Fruit fly (Drosophila melanogaster) whole organism, embryonic: ENCODE results near the gene mh.

ENCODE experiments used
- BtbVII ChIP-seq: fragments of 200-800 bp; sonication (Bioruptor generic); optimal IDR thresholded peaks from 3 replicates; lab custom pipeline; 2017; ENCODE audit warnings: missing biosample characterization, mild to moderate bottlenecking, missing genetic modification characterization
- C15 ChIP-seq: fragments of 200-800 bp; sonication (Bioruptor generic); IDR thresholded peaks from 3 replicates; pipeline ENCODE4 v1.3.6; 2022; ENCODE audit warnings: missing biosample characterization, missing genetic modification characterization
- CG10543 ChIP-seq: fragments of 200-800 bp; sonication (Bioruptor generic); optimal IDR thresholded peaks from 3 replicates; lab custom pipeline; 2017; ENCODE audit warnings: missing biosample characterization, mild to moderate bottlenecking, missing genetic modification characterization, moderate library complexity
- CG14965 ChIP-seq: fragments of 200-800 bp; sonication (Bioruptor generic); optimal IDR thresholded peaks from 2 replicates; lab custom pipeline; 2016; ENCODE audit warnings: missing biosample characterization, missing genetic modification characterization, borderline replicate concordance
- CG15696 ChIP-seq: fragments of 200-800 bp; sonication (Bioruptor generic); optimal IDR thresholded peaks from 2 replicates; lab custom pipeline; 2019; ENCODE audit warnings: missing biosample characterization, mild to moderate bottlenecking, missing genetic modification characterization, moderate library complexity
- CG16815 ChIP-seq: fragments of 200-800 bp; sonication (Bioruptor generic); optimal IDR thresholded peaks from 3 replicates; lab custom pipeline; 2017; ENCODE audit warnings: missing biosample characterization, mild to moderate bottlenecking, missing genetic modification characterization
- CG17385 ChIP-seq: fragments of 200-800 bp; sonication (Bioruptor generic); optimal IDR thresholded peaks from 3 replicates; lab custom pipeline; 2018; ENCODE audit warnings: missing biosample characterization, mild to moderate bottlenecking, missing genetic modification characterization
- CG17912 ChIP-seq: fragments of 200-800 bp; sonication (Bioruptor generic); optimal IDR thresholded peaks from 2 replicates; lab custom pipeline; 2018; ENCODE audit warnings: missing biosample characterization, mild to moderate bottlenecking, missing genetic modification characterization
- CG1832 ChIP-seq: fragments of 200-800 bp; sonication (Bioruptor generic); optimal IDR thresholded peaks from 2 replicates; lab custom pipeline; 2017; ENCODE audit warnings: missing biosample characterization, mild to moderate bottlenecking, missing genetic modification characterization, inconsistent platforms
- CG3065 ChIP-seq: fragments of 200-800 bp; sonication (Bioruptor generic); optimal IDR thresholded peaks from 2 replicates; lab custom pipeline; 2016; ENCODE audit warnings: missing biosample characterization, missing genetic modification characterization
- CG31388 ChIP-seq: fragments of 200-800 bp; sonication (Bioruptor generic); optimal IDR thresholded peaks from 2 replicates; lab custom pipeline; 2016; ENCODE audit warnings: missing biosample characterization, missing genetic modification characterization
- CG34376 ChIP-seq: fragments of 200-800 bp; sonication (Bioruptor generic); optimal IDR thresholded peaks from 2 replicates; lab custom pipeline; 2018; ENCODE audit warnings: missing biosample characterization, mild to moderate bottlenecking, missing genetic modification characterization
- CG4424 ChIP-seq: fragments of 200-800 bp; sonication (Bioruptor generic); optimal IDR thresholded peaks from 3 replicates; lab custom pipeline; 2016; ENCODE audit warnings: missing biosample characterization, missing genetic modification characterization
- CG7928 ChIP-seq: fragments of 200-800 bp; sonication (Bioruptor generic); optimal IDR thresholded peaks from 2 replicates; lab custom pipeline; 2017; ENCODE audit warnings: missing biosample characterization, mild to moderate bottlenecking, missing genetic modification characterization
- CG8089 ChIP-seq: fragments of 200-800 bp; sonication (Bioruptor generic); optimal IDR thresholded peaks from 3 replicates; lab custom pipeline; 2016; ENCODE audit warnings: missing biosample characterization, missing genetic modification characterization
- CG8765 ChIP-seq: fragments of 200-800 bp; sonication (Bioruptor generic); IDR thresholded peaks from 2 replicates; pipeline ENCODE4 v1.3.6; 2022; ENCODE audit warnings: missing biosample characterization, missing genetic modification characterization
- E2f1 ChIP-seq: fragments of 200-800 bp; sonication (Bioruptor generic); IDR thresholded peaks from 2 replicates; pipeline ENCODE4 v1.3.6; 2022; ENCODE audit warnings: missing biosample characterization, missing genetic modification characterization
- Ets97D ChIP-seq: fragments of 200-800 bp; sonication (Bioruptor generic); optimal IDR thresholded peaks from 3 replicates; lab custom pipeline; 2016; ENCODE audit warnings: missing biosample characterization, missing genetic modification characterization
- GATAe ChIP-seq: fragments of 200-800 bp; sonication (Bioruptor generic); conservative IDR thresholded peaks from 2 replicates; pipeline ENCODE4 v1.3.6; 2022; ENCODE audit warnings: missing biosample characterization, missing genetic modification characterization
- HLH3B ChIP-seq: fragments of 200-800 bp; sonication (Bioruptor generic); IDR thresholded peaks from 2 replicates; pipeline ENCODE4 v1.3.6; 2022; ENCODE audit warnings: missing biosample characterization, missing genetic modification characterization
- Hr39 ChIP-seq: fragments of >200 bp; optimal IDR thresholded peaks from 2 replicates; lab custom pipeline; 2017
- Lpt ChIP-seq: fragments of >200 bp; optimal IDR thresholded peaks from 2 replicates; lab custom pipeline; 2018; ENCODE audit warnings: missing biosample characterization, missing genetic modification characterization
- Med ChIP-seq: fragments of 200-800 bp; sonication (Bioruptor generic); peaks from one replicate; lab custom pipeline; 2016; ENCODE audit warnings: missing biosample characterization, missing genetic modification characterization, mild to moderate bottlenecking, inconsistent platforms, moderate library complexity
- Nf-YC ChIP-seq: fragments of 200-800 bp; optimal IDR thresholded peaks from 3 replicates; lab custom pipeline; 2019; ENCODE audit warnings: missing biosample characterization, mild to moderate bottlenecking, missing genetic modification characterization, moderate library complexity
- Pdp1 ChIP-seq, 2 experiments: fragments of 200-800 bp; sonication (Bioruptor generic); optimal IDR thresholded peaks; 3 replicates each; lab custom pipeline; 2016; ENCODE audit warnings: missing biosample characterization in 2 of 2, missing genetic modification characterization in 2 of 2, mild to moderate bottlenecking in 1 of 2, moderate library complexity in 1 of 2
- Ravus ChIP-seq: fragments of 200-800 bp; sonication (Bioruptor generic); IDR thresholded peaks from 2 replicates; pipeline ENCODE4 v1.3.6; 2022; ENCODE audit warnings: missing biosample characterization, missing genetic modification characterization
- Sox100B ChIP-seq: fragments of 200-800 bp; sonication (Bioruptor generic); optimal IDR thresholded peaks from 3 replicates; lab custom pipeline; 2018; ENCODE audit warnings: missing biosample characterization, mild to moderate bottlenecking, missing genetic modification characterization
- Tbp ChIP-seq: fragments of >200 bp; optimal IDR thresholded peaks from 2 replicates; lab custom pipeline; 2018; ENCODE audit warnings: missing biosample characterization, missing genetic modification characterization
- ase ChIP-seq: fragments of 200-800 bp; sonication (Bioruptor generic); IDR thresholded peaks from 3 replicates; pipeline ENCODE4 v1.3.6; 2022; ENCODE audit warnings: missing biosample characterization, missing genetic modification characterization
- az2 ChIP-seq: fragments of 200-800 bp; sonication (Bioruptor generic); optimal IDR thresholded peaks from 3 replicates; lab custom pipeline; 2016; ENCODE audit warnings: missing biosample characterization, missing genetic modification characterization
- bsh ChIP-seq, 2 experiments: fragments of 200-800 bp; sonication (Bioruptor generic); optimal IDR thresholded peaks; 2 replicates each; lab custom pipeline; 2017 to 2018; ENCODE audit warnings: mild to moderate bottlenecking in 2 of 2, missing biosample characterization in 2 of 2, missing genetic modification characterization in 2 of 2, moderate library complexity in 1 of 2
- dati ChIP-seq: fragments of 200-800 bp; sonication (Bioruptor generic); IDR thresholded peaks from 2 replicates; pipeline ENCODE4 v1.3.6; 2022; ENCODE audit warnings: missing biosample characterization, missing genetic modification characterization
- en ChIP-seq: fragments of 200-800 bp; sonication (Bioruptor generic); optimal IDR thresholded peaks from 2 replicates; lab custom pipeline; 2016; ENCODE audit warnings: missing biosample characterization, missing genetic modification characterization
- ftz-f1 ChIP-seq: fragments of 200-800 bp; sonication (Bioruptor generic); optimal IDR thresholded peaks from 2 replicates; lab custom pipeline; 2016; ENCODE audit warnings: missing biosample characterization, missing genetic modification characterization
- grn ChIP-seq: fragments of 200-800 bp; sonication (Bioruptor generic); optimal IDR thresholded peaks from 3 replicates; lab custom pipeline; 2017; ENCODE audit warnings: missing biosample characterization, missing genetic modification characterization
- gt ChIP-seq: fragments of 200-800 bp; sonication (Bioruptor generic); IDR thresholded peaks from 2 replicates; pipeline ENCODE4 v1.3.6; 2022; ENCODE audit warnings: missing biosample characterization, missing genetic modification characterization
- kay ChIP-seq: fragments of 200-800 bp; sonication (Bioruptor generic); optimal IDR thresholded peaks from 2 replicates; lab custom pipeline; 2016; ENCODE audit warnings: missing biosample characterization, missing genetic modification characterization
- lab ChIP-seq: fragments of 200-800 bp; sonication (Bioruptor generic); optimal IDR thresholded peaks from 3 replicates; lab custom pipeline; 2017; ENCODE audit warnings: missing biosample characterization, missing genetic modification characterization, mild to moderate bottlenecking, moderate library complexity, missing genetic modification reagents
- maf-S ChIP-seq: fragments of 200-800 bp; sonication (Bioruptor generic); optimal IDR thresholded peaks from 2 replicates; lab custom pipeline; 2016; ENCODE audit warnings: missing biosample characterization, missing genetic modification characterization
- pfk ChIP-seq: fragments of 200-800 bp; sonication (Bioruptor generic); optimal IDR thresholded peaks from 2 replicates; lab custom pipeline; 2018; ENCODE audit warnings: missing biosample characterization, mild to moderate bottlenecking, missing genetic modification characterization, moderate library complexity
- prd ChIP-seq, 3 experiments: fragments of >200 bp in 2 of 3; fragments of 200-800 bp in 1 of 3; sonication (Bioruptor generic) in 1 of 3; optimal IDR thresholded peaks in 2 of 3; IDR thresholded peaks in 1 of 3; 2 replicates in 2 of 3; 3 replicates in 1 of 3; pipeline versions ENCODE4 v1.3.6 to Lab custom; 2017 to 2022; ENCODE audit warnings: missing biosample characterization in 1 of 3, missing genetic modification characterization in 1 of 3
- repo ChIP-seq: fragments of 200-800 bp; sonication (Bioruptor generic); optimal IDR thresholded peaks from 2 replicates; lab custom pipeline; 2016; ENCODE audit warnings: missing biosample characterization, missing genetic modification characterization
- sc ChIP-seq, 3 experiments: fragments of >200 bp in 2 of 3; fragments of 200-800 bp in 1 of 3; sonication (Bioruptor generic) in 1 of 3; optimal IDR thresholded peaks; 2 replicates in 2 of 3; 3 replicates in 1 of 3; lab custom pipeline; 2017; ENCODE audit warnings: mild to moderate bottlenecking in 1 of 3, missing biosample characterization in 1 of 3, missing genetic modification characterization in 1 of 3, missing genetic modification reagents in 1 of 3
- sd ChIP-seq: fragments of 200-800 bp; sonication (Bioruptor generic); optimal IDR thresholded peaks from 3 replicates; lab custom pipeline; 2018; ENCODE audit warnings: missing biosample characterization, mild to moderate bottlenecking, missing genetic modification characterization, moderate library complexity
- sim ChIP-seq: fragments of 200-800 bp; sonication (Bioruptor generic); IDR thresholded peaks from 2 replicates; pipeline ENCODE4 v1.3.6; 2022; ENCODE audit warnings: missing biosample characterization, missing genetic modification characterization
- so ChIP-seq: fragments of 200-800 bp; sonication (Bioruptor generic); IDR thresholded peaks from 3 replicates; pipeline ENCODE4 v1.3.6; 2022; ENCODE audit warnings: missing biosample characterization, missing genetic modification characterization
- ssp ChIP-seq: fragments of 200-800 bp; sonication (Bioruptor generic); IDR thresholded peaks from 2 replicates; pipeline ENCODE4 v1.3.6; 2022; ENCODE audit warnings: missing biosample characterization, missing genetic modification characterization
- stc ChIP-seq: fragments of 200-800 bp; sonication (Bioruptor generic); IDR thresholded peaks from 2 replicates; pipeline ENCODE4 v1.3.6; 2022; ENCODE audit warnings: missing biosample characterization, missing genetic modification characterization
- tll ChIP-seq, 2 experiments: fragments of 200-800 bp in 1 of 2; fragments of >200 bp in 1 of 2; sonication (Bioruptor generic) in 1 of 2; optimal IDR thresholded peaks; 2 replicates each; lab custom pipeline; 2017 to 2019; ENCODE audit warnings: missing biosample characterization in 2 of 2, missing genetic modification characterization in 2 of 2, mild to moderate bottlenecking in 1 of 2, moderate library complexity in 1 of 2
- zen ChIP-seq: fragments of 200-800 bp; sonication (Bioruptor generic); optimal IDR thresholded peaks from 3 replicates; lab custom pipeline; 2018; ENCODE audit warnings: missing biosample characterization, mild to moderate bottlenecking, missing genetic modification characterization, moderate library complexity
- zen2 ChIP-seq: fragments of 200-800 bp; sonication (Bioruptor generic); IDR thresholded peaks from 3 replicates; pipeline ENCODE4 v1.3.6; 2022; ENCODE audit warnings: missing biosample characterization, missing genetic modification characterization; ENCODE audit not compliant: partially characterized antibody
- zf30C ChIP-seq: fragments of 200-800 bp; sonication (Bioruptor generic); optimal IDR thresholded peaks from 3 replicates; lab custom pipeline; 2018; ENCODE audit warnings: missing biosample characterization, mild to moderate bottlenecking, missing genetic modification characterization

Gene mh

dm6 chrX:15464531-15464930 lies 10.7 kb downstream of the mh start (continued):
- no peak for TF ChIP-seq prd (optimal IDR thresholded peaks at IDR 0.05; lab: Kevin White, UChicago)
- TF ChIP-seq prd (GFP tag; IDR thresholded peaks at IDR 0.05; lab: Robert Waterston, UW): no peak
- no peak for TF ChIP-seq CG4424 (GFP tag; lab: Kevin White, UChicago)
- no peak for TF ChIP-seq Hr39 (lab: Kevin White, UChicago)
- peak; percentile 94 for TF ChIP-seq pfk
- TF ChIP-seq CG15696: no peak
- no peak for TF ChIP-seq tll (GFP tag; optimal IDR thresholded peaks at IDR 0.05; lab: Kevin White, UChicago)
- TF ChIP-seq CG31388 (GFP tag; lab: Kevin White, UChicago): no peak
- TF ChIP-seq Pdp1 (GFP tag; optimal IDR thresholded peaks at IDR 0.05; lab: Kevin White, UChicago): peak in 1 of 2 experiments; percentile 14
- no peak for TF ChIP-seq CG8089 (GFP tag; lab: Kevin White, UChicago)
- TF ChIP-seq zf30C (GFP tag; lab: Kevin White, UChicago): no peak
- TF ChIP-seq stc: no peak
- TF ChIP-seq sd: peak; percentile 88
- TF ChIP-seq grn: peak; percentile 77
- no peak for TF ChIP-seq ase (GFP tag; lab: Robert Waterston, UW)
- no peak for TF ChIP-seq az2 (GFP tag; lab: Kevin White, UChicago)
- peak; percentile 85 for TF ChIP-seq CG34376 (GFP tag; lab: Kevin White, UChicago)
- TF ChIP-seq CG16815 (GFP tag; lab: Kevin White, UChicago): no peak
- no peak for TF ChIP-seq Tbp (GFP tag; lab: Kevin White, UChicago)
- TF ChIP-seq CG10543 (GFP tag; lab: Kevin White, UChicago): peak; percentile 31
- peak; percentile 22 for TF ChIP-seq Nf-YC (tag; lab: Kevin White, UChicago)
- no peak for TF ChIP-seq CG1832 (GFP tag; lab: Kevin White, UChicago)
- TF ChIP-seq Sox100B: no peak
- peak; percentile 35; the same call in 1 of the 2 replicates for TF ChIP-seq GATAe
- TF ChIP-seq CG17912 (GFP tag; lab: Kevin White, UChicago): no peak
- no peak for TF ChIP-seq dati
- TF ChIP-seq E2f1: no peak
- TF ChIP-seq zen2 (GFP tag; lab: Robert Waterston, UW): no peak
- TF ChIP-seq CG8765: no peak

dm6 chrX:15462436-15462857 lies 12.8 kb downstream of the mh start, which contains the start of the genes shtd, CG6294 and CG6299:
TSS of gene shtd (minus strand) at chrX:15462441.
TSS of gene CG6294 (plus strand) at chrX:15462722.
TSS of gene CG6299 (plus strand) at chrX:15462722.
- TF ChIP-seq ftz-f1 (no peak), en (GFP tag; lab: Kevin White, UChicago) (no peak), ssp (GFP tag; lab: Robert Waterston, UW) (no peak), Med (GFP tag; lab: Kevin White, UChicago) (peak; percentile 69), Lpt (GFP tag; lab: Kevin White, UChicago) (no peak), C15 (GFP tag; lab: Robert Waterston, UW) (no peak), sim (GFP tag; lab: Robert Waterston, UW) (no peak), kay (GFP tag; lab: Kevin White, UChicago) (no peak), HLH3B (GFP tag; lab: Robert Waterston, UW) (no peak), bsh (GFP tag; optimal IDR thresholded peaks at IDR 0.05; lab: Kevin White, UChicago) (no peak), Ravus (GFP tag; lab: Robert Waterston, UW) (no peak), CG3065 (GFP tag; lab: Kevin White, UChicago) (no peak), BtbVII (GFP tag; lab: Kevin White, UChicago) (no peak), sc (optimal IDR thresholded peaks at IDR 0.05; lab: Kevin White, UChicago) (no peak), sc (GFP tag; optimal IDR thresholded peaks at IDR 0.05; lab: Kevin White, UChicago) (no peak), zen (tag; lab: Kevin White, UChicago) (peak; percentile 16), maf-S (no peak), CG7928 (GFP tag; lab: Kevin White, UChicago) (no peak), Sox100B (no peak), lab (GFP tag; lab: Kevin White, UChicago) (no peak), CG14965 (GFP tag; lab: Kevin White, UChicago) (no peak), Ets97D (GFP tag; lab: Kevin White, UChicago) (peak; percentile 80), so (GFP tag; lab: Robert Waterston, UW) (no peak), repo (GFP tag; lab: Kevin White, UChicago) (no peak), CG17385 (GFP tag; lab: Kevin White, UChicago) (no peak), gt (no peak)
